Fruit fly (Drosophila melanogaster) whole organism, embryonic: ENCODE measurements around the gene CG43322.
A peak's percentile ranks its signal among the peaks of the same experiment; 100 is the strongest.

Experiments
- Blimp-1 ChIP-seq: fragments of 200-800 bp; sonication (Bioruptor generic); optimal IDR thresholded peaks from 3 replicates; lab custom pipeline; 2018; ENCODE audit warnings: missing biosample characterization, missing genetic modification characterization, mild to moderate bottlenecking, moderate library complexity, missing genetic modification reagents
- CG10979 ChIP-seq: fragments of 200-800 bp; sonication (Bioruptor generic); optimal IDR thresholded peaks from 2 replicates; lab custom pipeline; 2018; ENCODE audit warnings: missing biosample characterization, mild to moderate bottlenecking, missing genetic modification characterization, moderate library complexity
- CG11085 ChIP-seq: fragments of 200-800 bp; sonication (Bioruptor generic); IDR thresholded peaks from 2 replicates; pipeline ENCODE4 v1.3.6; 2022; ENCODE audit warnings: missing biosample characterization, missing genetic modification characterization
- CG11398 ChIP-seq: fragments of 200-800 bp; sonication (Bioruptor generic); optimal IDR thresholded peaks from 2 replicates; lab custom pipeline; 2016; ENCODE audit warnings: missing biosample characterization, missing genetic modification characterization
- CG12071 ChIP-seq: fragments of 200-800 bp; sonication (Bioruptor generic); optimal IDR thresholded peaks from 3 replicates; lab custom pipeline; 2018; ENCODE audit warnings: missing biosample characterization, mild to moderate bottlenecking, missing genetic modification characterization
- CG12659 ChIP-seq: fragments of 200-800 bp; sonication (Bioruptor generic); optimal IDR thresholded peaks from 3 replicates; lab custom pipeline; 2017; ENCODE audit warnings: mild to moderate bottlenecking, missing biosample characterization, missing genetic modification reagents, missing genetic modification characterization
- CG15011 ChIP-seq: fragments of 200-800 bp; sonication (Bioruptor generic); optimal IDR thresholded peaks from 3 replicates; lab custom pipeline; 2018; ENCODE audit warnings: missing biosample characterization, mild to moderate bottlenecking, missing genetic modification characterization
- CG1529 ChIP-seq: fragments of 200-800 bp; sonication (Bioruptor generic); optimal IDR thresholded peaks from 3 replicates; lab custom pipeline; 2018; ENCODE audit warnings: missing biosample characterization, missing genetic modification characterization
- CG15479 ChIP-seq: fragments of 200-800 bp; sonication (Bioruptor generic); optimal IDR thresholded peaks from 3 replicates; lab custom pipeline; 2019; ENCODE audit warnings: missing biosample characterization, mild to moderate bottlenecking, missing genetic modification characterization, moderate library complexity
- CG15601 ChIP-seq: fragments of 200-800 bp; sonication (Bioruptor generic); optimal IDR thresholded peaks from 3 replicates; lab custom pipeline; 2019; ENCODE audit warnings: missing biosample characterization, mild to moderate bottlenecking, missing genetic modification characterization, moderate library complexity
- CG15696 ChIP-seq: fragments of 200-800 bp; sonication (Bioruptor generic); optimal IDR thresholded peaks from 2 replicates; lab custom pipeline; 2019; ENCODE audit warnings: missing biosample characterization, mild to moderate bottlenecking, missing genetic modification characterization, moderate library complexity
- CG2712 ChIP-seq: fragments of 200-800 bp; optimal IDR thresholded peaks from 3 replicates; lab custom pipeline; 2019; ENCODE audit warnings: missing biosample characterization, mild to moderate bottlenecking, missing genetic modification characterization, moderate library complexity
- CG2875 ChIP-seq: fragments of 200-800 bp; sonication (Bioruptor generic); optimal IDR thresholded peaks from 2 replicates; lab custom pipeline; 2017; ENCODE audit warnings: missing biosample characterization, mild to moderate bottlenecking, missing genetic modification characterization, missing genetic modification reagents
- CG31388 ChIP-seq: fragments of 200-800 bp; sonication (Bioruptor generic); optimal IDR thresholded peaks from 2 replicates; lab custom pipeline; 2016; ENCODE audit warnings: missing biosample characterization, missing genetic modification characterization
- CG4282 ChIP-seq: fragments of 200-800 bp; sonication (Bioruptor generic); optimal IDR thresholded peaks from 2 replicates; lab custom pipeline; 2016; ENCODE audit warnings: missing biosample characterization, missing genetic modification characterization
- CG4820 ChIP-seq: fragments of 200-800 bp; sonication (Bioruptor generic); optimal IDR thresholded peaks from 3 replicates; lab custom pipeline; 2016; ENCODE audit warnings: missing biosample characterization, missing genetic modification characterization
- CG6654 ChIP-seq: fragments of 200-800 bp; sonication (Bioruptor generic); optimal IDR thresholded peaks from 2 replicates; lab custom pipeline; 2017; ENCODE audit warnings: missing biosample characterization, mild to moderate bottlenecking, missing genetic modification characterization
- CG6683 ChIP-seq: fragments of 200-800 bp; sonication (Bioruptor generic); optimal IDR thresholded peaks from 2 replicates; lab custom pipeline; 2017; ENCODE audit warnings: missing biosample characterization, mild to moderate bottlenecking, missing genetic modification characterization, missing genetic modification reagents
- CG6689 ChIP-seq: fragments of 200-800 bp; sonication (Bioruptor generic); IDR thresholded peaks from 2 replicates; pipeline ENCODE4 v1.3.6; 2022; ENCODE audit warnings: missing biosample characterization, missing genetic modification characterization
- CG7271 ChIP-seq: fragments of 200-800 bp; sonication (Bioruptor generic); optimal IDR thresholded peaks from 2 replicates; lab custom pipeline; 2018; ENCODE audit warnings: missing biosample characterization, mild to moderate bottlenecking, missing genetic modification characterization, moderate library complexity
- CG7745 ChIP-seq: fragments of 200-800 bp; sonication (Bioruptor generic); optimal IDR thresholded peaks from 2 replicates; lab custom pipeline; 2018; ENCODE audit warnings: missing biosample characterization, mild to moderate bottlenecking, missing genetic modification characterization, moderate library complexity
- CG9797 ChIP-seq: fragments of 200-800 bp; sonication (Bioruptor generic); optimal IDR thresholded peaks from 3 replicates; lab custom pipeline; 2018; ENCODE audit warnings: missing biosample characterization, mild to moderate bottlenecking, missing genetic modification characterization
- Dip2 ChIP-seq: fragments of 200-800 bp; sonication (Bioruptor generic); IDR thresholded peaks from 2 replicates; pipeline ENCODE4 v1.3.6; 2022; ENCODE audit warnings: missing biosample characterization, missing genetic modification characterization
- Drgx ChIP-seq: fragments of 200-800 bp; sonication (Bioruptor generic); IDR thresholded peaks from 2 replicates; pipeline ENCODE4 v1.3.6; 2022; ENCODE audit warnings: missing biosample characterization, missing genetic modification characterization
- E2f1 ChIP-seq: fragments of 200-800 bp; sonication (Bioruptor generic); IDR thresholded peaks from 2 replicates; pipeline ENCODE4 v1.3.6; 2022; ENCODE audit warnings: missing biosample characterization, missing genetic modification characterization
- NC2β ChIP-seq: fragments of 200-800 bp; sonication (Bioruptor generic); optimal IDR thresholded peaks from 2 replicates; lab custom pipeline; 2016; ENCODE audit warnings: missing biosample characterization, missing genetic modification characterization
- NFAT ChIP-seq: fragments of 200-800 bp; sonication (Bioruptor generic); IDR thresholded peaks from 2 replicates; pipeline ENCODE4 v1.3.6; 2022; ENCODE audit warnings: missing biosample characterization, missing genetic modification characterization
- Sin3A ChIP-seq: fragments of >200 bp; optimal IDR thresholded peaks from 2 replicates; lab custom pipeline; 2018
- ash1 ChIP-seq: fragments of 200-800 bp; sonication (Bioruptor generic); optimal IDR thresholded peaks from 2 replicates; lab custom pipeline; 2018; ENCODE audit warnings: missing biosample characterization, mild to moderate bottlenecking, missing genetic modification characterization
- ato ChIP-seq: fragments of 200-800 bp; sonication (Bioruptor generic); IDR thresholded peaks from 2 replicates; pipeline ENCODE4 v1.3.6; 2022; ENCODE audit warnings: missing biosample characterization, missing genetic modification characterization; ENCODE audit not compliant: partially characterized antibody
- btn ChIP-seq: fragments of 200-800 bp; sonication (Bioruptor generic); optimal IDR thresholded peaks from 2 replicates; lab custom pipeline; 2016; ENCODE audit warnings: missing biosample characterization, missing genetic modification characterization
- ci ChIP-seq: fragments of 200-800 bp; sonication (Bioruptor generic); IDR thresholded peaks from 3 replicates; pipeline ENCODE4 v1.3.6; 2022; ENCODE audit warnings: missing biosample characterization, missing genetic modification characterization
- esg ChIP-seq: fragments of 200-800 bp; sonication (Bioruptor generic); conservative IDR thresholded peaks from 2 replicates; pipeline ENCODE4 v1.3.6; 2022; ENCODE audit warnings: missing biosample characterization, missing genetic modification characterization
- gem ChIP-seq: fragments of 200-800 bp; sonication (Bioruptor generic); optimal IDR thresholded peaks from 2 replicates; lab custom pipeline; 2019; ENCODE audit warnings: missing biosample characterization, mild to moderate bottlenecking, missing genetic modification characterization, moderate library complexity
- gsb ChIP-seq: fragments of 200-800 bp; sonication (Bioruptor generic); IDR thresholded peaks from 2 replicates; pipeline ENCODE4 v1.3.6; 2022; ENCODE audit warnings: missing biosample characterization, missing genetic modification characterization
- her ChIP-seq: fragments of 200-800 bp; sonication (Bioruptor generic); optimal IDR thresholded peaks from 2 replicates; lab custom pipeline; 2016; ENCODE audit warnings: missing biosample characterization, missing genetic modification characterization
- jumu ChIP-seq: fragments of 200-800 bp; sonication (Bioruptor generic); optimal IDR thresholded peaks from 3 replicates; lab custom pipeline; 2016; ENCODE audit warnings: missing biosample characterization, missing genetic modification characterization
- lab ChIP-seq: fragments of 200-800 bp; sonication (Bioruptor generic); optimal IDR thresholded peaks from 3 replicates; lab custom pipeline; 2017; ENCODE audit warnings: missing biosample characterization, missing genetic modification characterization, mild to moderate bottlenecking, moderate library complexity, missing genetic modification reagents
- mam ChIP-seq: fragments of 200-800 bp; sonication (Bioruptor generic); optimal IDR thresholded peaks from 3 replicates; lab custom pipeline; 2016; ENCODE audit warnings: missing biosample characterization, missing genetic modification characterization
- org-1 ChIP-seq: fragments of 200-800 bp; sonication (Bioruptor generic); optimal IDR thresholded peaks from 2 replicates; lab custom pipeline; 2017; ENCODE audit warnings: missing biosample characterization, missing genetic modification characterization
- peb ChIP-seq: fragments of 200-800 bp; sonication (Bioruptor generic); IDR thresholded peaks from 2 replicates; pipeline ENCODE4 v1.3.6; 2022; ENCODE audit warnings: missing biosample characterization, missing genetic modification characterization
- phol ChIP-seq: fragments of 200-800 bp; sonication (Bioruptor generic); optimal IDR thresholded peaks from 3 replicates; lab custom pipeline; 2018; ENCODE audit warnings: missing biosample characterization, mild to moderate bottlenecking, missing genetic modification characterization, moderate library complexity
- run ChIP-seq: fragments of 200-800 bp; sonication (Bioruptor generic); optimal IDR thresholded peaks from 3 replicates; lab custom pipeline; 2018; ENCODE audit warnings: missing biosample characterization, mild to moderate bottlenecking, missing genetic modification characterization
- stwl ChIP-seq: fragments of 200-800 bp; sonication (Bioruptor generic); optimal IDR thresholded peaks from 3 replicates; lab custom pipeline; 2018; ENCODE audit warnings: missing biosample characterization, mild to moderate bottlenecking, missing genetic modification characterization, moderate library complexity
- ttk ChIP-seq: fragments of 200-800 bp; sonication (Bioruptor generic); IDR thresholded peaks from 2 replicates; pipeline ENCODE4 v2.1.2; 2022; ENCODE audit warnings: missing biosample characterization, missing genetic modification characterization
- wdn ChIP-seq: fragments of 200-800 bp; sonication (Bioruptor generic); IDR thresholded peaks from 2 replicates; pipeline ENCODE4 v1.3.6; 2022; ENCODE audit warnings: missing biosample characterization, missing genetic modification characterization
- wek ChIP-seq: fragments of 200-800 bp; sonication (Bioruptor generic); optimal IDR thresholded peaks from 3 replicates; lab custom pipeline; 2018; ENCODE audit warnings: missing biosample characterization, mild to moderate bottlenecking, missing genetic modification characterization, moderate library complexity
- yki ChIP-seq: fragments of >200 bp; optimal IDR thresholded peaks from 3 replicates; lab custom pipeline; 2018
- zen2 ChIP-seq: fragments of 200-800 bp; sonication (Bioruptor generic); IDR thresholded peaks from 3 replicates; pipeline ENCODE4 v1.3.6; 2022; ENCODE audit warnings: missing biosample characterization, missing genetic modification characterization; ENCODE audit not compliant: partially characterized antibody
- zf30C ChIP-seq: fragments of 200-800 bp; sonication (Bioruptor generic); optimal IDR thresholded peaks from 3 replicates; lab custom pipeline; 2018; ENCODE audit warnings: missing biosample characterization, mild to moderate bottlenecking, missing genetic modification characterization
- zfh2 ChIP-seq: fragments of 200-800 bp; sonication (Bioruptor generic); optimal IDR thresholded peaks from 2 replicates; lab custom pipeline; 2016; ENCODE audit warnings: missing biosample characterization, missing genetic modification characterization

The CG43322 gene

DNA sequence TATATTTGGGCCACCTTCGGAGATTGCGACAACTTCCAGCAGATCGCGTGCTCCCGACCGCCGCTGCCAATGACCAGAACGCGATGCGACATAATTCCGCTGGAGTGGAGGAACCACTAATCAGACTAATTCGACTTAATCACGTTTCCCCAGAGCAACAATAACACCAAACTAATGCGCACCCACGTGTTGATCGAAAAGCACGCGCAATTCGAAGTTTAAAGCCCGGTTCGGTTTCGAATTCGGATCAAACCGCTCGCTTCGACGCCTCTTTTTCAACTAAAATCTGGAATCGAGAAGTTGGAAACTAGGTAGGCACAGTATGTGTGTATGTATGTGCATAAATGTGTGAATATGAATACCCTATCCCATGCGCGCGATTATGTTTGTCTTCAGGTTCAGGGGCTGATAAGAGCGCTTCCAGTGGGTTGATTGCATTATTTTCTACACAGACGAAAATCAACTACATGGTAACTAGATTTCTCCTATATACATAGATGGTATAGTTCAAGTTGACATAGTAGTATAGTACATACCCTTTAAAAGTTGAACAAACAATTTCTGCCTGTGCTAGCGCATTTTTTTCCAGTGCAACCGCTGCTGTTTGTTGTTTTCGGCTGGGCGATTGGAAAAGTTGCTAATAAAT, 10.5 kb downstream of the CG43322 start, which contains the start of gene Gart (continued):
- peak; percentile 1 for TF ChIP-seq phol
- TF ChIP-seq Blimp-1 (GFP tag; lab: Kevin White, UChicago): no peak
- no peak for TF ChIP-seq CG7271 (tag; lab: Kevin White, UChicago)
- peak; percentile 36 for TF ChIP-seq NFAT (GFP tag; lab: Robert Waterston, UW)
- TF ChIP-seq CG15601 (tag; lab: Kevin White, UChicago): peak; percentile 74
- peak; percentile 65 for TF ChIP-seq zfh2 (GFP tag; lab: Kevin White, UChicago)
- no peak for TF ChIP-seq ash1 (GFP tag; lab: Kevin White, UChicago)
- TF ChIP-seq CG12659 (GFP tag; lab: Kevin White, UChicago): peak; percentile 76
- no peak for TF ChIP-seq peb
- no peak for TF ChIP-seq CG6654 (GFP tag; lab: Kevin White, UChicago)
- peak; percentile 84 for TF ChIP-seq zf30C
- TF ChIP-seq CG4820 (GFP tag; lab: Kevin White, UChicago): peak; percentile 59
- no peak for TF ChIP-seq CG9797 (GFP tag; lab: Kevin White, UChicago)
- no peak for TF ChIP-seq gsb (GFP tag; lab: Robert Waterston, UW)
- peak; percentile 67 for TF ChIP-seq CG2875
- peak; percentile 54 for TF ChIP-seq CG10979 (tag; lab: Kevin White, UChicago)
- peak; percentile 52 for TF ChIP-seq CG11398 (GFP tag; lab: Kevin White, UChicago)
- TF ChIP-seq CG12071: no peak
- no peak for TF ChIP-seq ato
- peak; percentile 58 for TF ChIP-seq jumu (GFP tag; lab: Kevin White, UChicago)
- no peak for TF ChIP-seq stwl
- TF ChIP-seq NC2β: peak; percentile 13
- TF ChIP-seq gem (tag; lab: Kevin White, UChicago): peak; percentile 84
- no peak for TF ChIP-seq CG2712 (tag; lab: Kevin White, UChicago)
- TF ChIP-seq wdn: peak; percentile 46; the same call in 1 of the 2 replicates
- peak; percentile 52; the same call in 1 of the 2 replicates for TF ChIP-seq Drgx (GFP tag; lab: Robert Waterston, UW)
- TF ChIP-seq CG11085 (GFP tag; lab: Robert Waterston, UW): no peak
- TF ChIP-seq mam (GFP tag; lab: Kevin White, UChicago): peak; percentile 72
- TF ChIP-seq yki (lab: Kevin White, UChicago): no peak
- peak; percentile 20 for TF ChIP-seq CG15479 (GFP tag; lab: Kevin White, UChicago)
- TF ChIP-seq CG31388 (GFP tag; lab: Kevin White, UChicago): no peak
- TF ChIP-seq E2f1 (GFP tag; lab: Robert Waterston, UW): no peak
- peak; percentile 28 for TF ChIP-seq lab (GFP tag; lab: Kevin White, UChicago)
- no peak for TF ChIP-seq run (tag; lab: Kevin White, UChicago)
- peak; percentile 51 for TF ChIP-seq esg (GFP tag; lab: Robert Waterston, UW)
- peak; percentile 59 for TF ChIP-seq CG1529 (GFP tag; lab: Kevin White, UChicago)
- TF ChIP-seq CG15011 (GFP tag; lab: Kevin White, UChicago): no peak
- TF ChIP-seq btn: peak; percentile 61
- TF ChIP-seq her (GFP tag; lab: Kevin White, UChicago): peak; percentile 68
- TF ChIP-seq CG15696 (tag; lab: Kevin White, UChicago): no peak
- peak; percentile 58; the same call in 1 of the 2 replicates for TF ChIP-seq ttk (GFP tag; lab: Robert Waterston, UW)
- no peak for TF ChIP-seq zen2 (GFP tag; lab: Robert Waterston, UW)
- TF ChIP-seq CG4282 (GFP tag; lab: Kevin White, UChicago): peak; percentile 58
- TF ChIP-seq Dip2 (GFP tag; lab: Robert Waterston, UW): no peak
- peak; percentile 61 for TF ChIP-seq wek
- peak; percentile 76 for TF ChIP-seq org-1 (GFP tag; lab: Kevin White, UChicago)
- TF ChIP-seq CG6683 (GFP tag; lab: Kevin White, UChicago): no peak
- TF ChIP-seq ci (GFP tag; lab: Robert Waterston, UW): peak; percentile 79
- TF ChIP-seq CG7745 (tag; lab: Kevin White, UChicago): no peak
- no peak for TF ChIP-seq CG6689
- no peak for TF ChIP-seq Sin3A (lab: Kevin White, UChicago)
